Worm (Caenorhabditis elegans): Measurements from ENCODE around the gene cyp-13A3.

cyp-13A3 gene

DNA sequence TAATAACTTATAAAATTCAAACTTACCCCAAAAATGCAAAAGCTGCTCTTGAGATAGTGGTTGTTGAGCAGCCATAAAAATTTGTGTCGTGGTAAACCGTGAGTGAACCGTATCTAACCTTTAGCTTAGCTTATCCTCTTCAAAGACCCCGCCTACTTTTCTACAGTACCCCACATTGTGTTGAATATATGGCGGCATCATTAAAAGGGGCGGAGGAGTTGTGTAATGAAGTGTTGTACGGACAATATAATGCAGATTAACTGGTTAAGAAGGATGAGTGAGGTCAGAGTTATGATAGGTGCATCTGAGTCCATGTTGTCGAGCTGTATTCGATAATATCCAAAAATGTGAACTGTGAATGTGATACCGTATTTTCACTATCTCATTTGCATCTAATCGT, 34.8 kb upstream of the cyp-13A3 start, which contains the start of gene eyg-1:
Gene eyg-1, minus strand, starts transcription at position 101 of the 400 bp plus-strand sequence.
- no peak for TF ChIP-seq C38D4.7 (GFP tag; optimal IDR thresholded peaks at IDR 0.05)
- TF ChIP-seq ceh-22 (tag; optimal IDR thresholded peaks at IDR 0.05), result no peak
- TF ChIP-seq C08G9.2 (tag; optimal IDR thresholded peaks at IDR 0.05), result no peak
- no peak for TF ChIP-seq eyg-1 (tag; optimal IDR thresholded peaks at IDR 0.05)
- no peak for TF ChIP-seq hlh-13 (GFP tag; optimal IDR thresholded peaks at IDR 0.05)
- TF ChIP-seq pag-3 (tag; optimal IDR thresholded peaks at IDR 0.05; ENCODE audit: borderline replicate concordance), result no peak
- TF ChIP-seq ceh-18 (tag; optimal IDR thresholded peaks at IDR 0.05), result no peak
- TF ChIP-seq sdc-2 (tag; optimal IDR thresholded peaks at IDR 0.05), result no peak
- no peak for TF ChIP-seq sox-4 (tag; optimal IDR thresholded peaks at IDR 0.05)
- no peak for TF ChIP-seq unc-3 (GFP tag; conservative IDR thresholded peaks at IDR 0.05)
- TF ChIP-seq unc-3 (tag; optimal IDR thresholded peaks at IDR 0.05), result no peak
- TF ChIP-seq unc-42 (tag; optimal IDR thresholded peaks at IDR 0.05), result no peak
- no peak for TF ChIP-seq pha-4 (tag; optimal IDR thresholded peaks at IDR 0.05)
- TF ChIP-seq nfya-1 (tag; optimal IDR thresholded peaks at IDR 0.05), result no peak
- no peak for TF ChIP-seq ceh-14 (tag; optimal IDR thresholded peaks at IDR 0.05)
- TF ChIP-seq zip-5 (tag; optimal IDR thresholded peaks at IDR 0.05), result no peak
- TF ChIP-seq syd-9 (tag; optimal IDR thresholded peaks at IDR 0.05), result no peak
- TF ChIP-seq K02D7.2 (tag; optimal IDR thresholded peaks at IDR 0.05), result no peak
- no peak for TF ChIP-seq tbx-7 (tag; optimal IDR thresholded peaks at IDR 0.05)
- no peak for TF ChIP-seq hlh-6 (tag; optimal IDR thresholded peaks at IDR 0.05)
- TF ChIP-seq gmeb-2 (tag; optimal IDR thresholded peaks at IDR 0.05), result no peak

- TF ChIP-seq pat-9 (tag; optimal IDR thresholded peaks at IDR 0.05) (no peak), hlh-15 (tag; optimal IDR thresholded peaks at IDR 0.05) (no peak)
Observed at ce11 chrII:9826946-9827345, 33.8 kb upstream of the cyp-13A3 start.

ce11 chrII:9807519-9807972, 14.4 kb upstream of the cyp-13A3 start, which contains the start of gene cyp-13A8:
cyp-13A8 (minus strand) TSS chrII:9807569.
- no peak for TF ChIP-seq fkh-10 (GFP tag; optimal IDR thresholded peaks at IDR 0.05)
- peak; percentile 32 for TF ChIP-seq elt-2 (tag; optimal IDR thresholded peaks at IDR 0.05)

DNA sequence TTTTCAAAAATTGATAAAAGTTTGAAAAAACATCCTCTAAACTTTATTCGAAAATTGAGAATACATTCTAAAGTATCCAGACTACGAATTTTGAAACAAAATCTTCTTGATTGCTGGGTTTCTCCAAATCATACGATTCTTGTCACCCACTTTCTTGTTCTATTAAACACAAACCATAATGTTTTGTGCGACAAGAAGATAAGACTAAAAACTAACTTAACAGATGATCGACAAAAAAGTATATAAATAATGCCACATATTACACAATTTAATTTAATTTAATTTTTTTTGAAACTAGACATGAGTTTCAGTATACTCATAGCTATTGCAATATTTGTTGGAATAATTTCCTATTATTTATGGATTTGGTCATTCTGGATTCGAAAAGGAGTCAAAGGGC, 10.2 kb upstream of the cyp-13A3 start, which contains the start of gene cyp-13A7:
Gene cyp-13A7, plus strand, starts transcription at position 301 of the 400 bp plus-strand sequence.
- TF ChIP-seq T23F11.4 (GFP tag; optimal IDR thresholded peaks at IDR 0.05), result no peak
- TF ChIP-seq ceh-9 (tag; optimal IDR thresholded peaks at IDR 0.05), result no peak
- no peak for TF ChIP-seq ceh-6 (GFP tag; optimal IDR thresholded peaks at IDR 0.05)
- no peak for TF ChIP-seq ceh-14 (tag; optimal IDR thresholded peaks at IDR 0.05)
- no peak for TF ChIP-seq pax-1 (tag; optimal IDR thresholded peaks at IDR 0.05)
- TF ChIP-seq ceh-22 (tag; optimal IDR thresholded peaks at IDR 0.05), result no peak
- no peak for TF ChIP-seq pha-2 (tag; optimal IDR thresholded peaks at IDR 0.05)
- no peak for TF ChIP-seq zip-5 (tag; optimal IDR thresholded peaks at IDR 0.05)
- no peak for TF ChIP-seq syd-9 (tag; optimal IDR thresholded peaks at IDR 0.05)
- TF ChIP-seq sox-4 (tag; optimal IDR thresholded peaks at IDR 0.05), result no peak
- no peak for TF ChIP-seq ref-2 (tag; optimal IDR thresholded peaks at IDR 0.05)
- no peak for TF ChIP-seq rnt-1 (tag; optimal IDR thresholded peaks at IDR 0.05)
- no peak for TF ChIP-seq hlh-13 (GFP tag; optimal IDR thresholded peaks at IDR 0.05)
- TF ChIP-seq fkh-6 (tag; optimal IDR thresholded peaks at IDR 0.05), result no peak
- TF ChIP-seq C08G9.2 (tag; optimal IDR thresholded peaks at IDR 0.05), result no peak
- TF ChIP-seq tbx-7 (tag; optimal IDR thresholded peaks at IDR 0.05), result no peak

ce11 chrII:9802642-9803041, 9.5 kb upstream of the cyp-13A3 start, which contains the start of gene cyp-13A6:
cyp-13A6 (minus strand) TSS chrII:9802821.
- no peak for TF ChIP-seq C08G9.2 (tag; optimal IDR thresholded peaks at IDR 0.05)
